Worm (Caenorhabditis elegans) whole organism, L2 larva: ENCODE measurements around the gene fem-1.

Source experiments
- Y55F3AM.14 ChIP-seq: fragments of 200-800 bp; sonication (Bioruptor generic); optimal IDR thresholded peaks from 2 replicates; lab custom pipeline; 2018; ENCODE audit warnings: mild to moderate bottlenecking, missing genetic modification characterization, missing compliant biosample characterization
- egl-27 ChIP-seq: sonication (generic microtip); optimal IDR thresholded peaks from 3 replicates; lab custom pipeline; 2017; ENCODE audit warnings: missing biosample characterization, missing genetic modification reagents, missing genetic modification characterization
- lin-13 ChIP-seq: fragments of 150-350 bp; optimal IDR thresholded peaks from 2 replicates; lab custom pipeline; 2014; ENCODE audit warnings: missing biosample characterization, missing genetic modification reagents, missing genetic modification characterization
- nhr-12 ChIP-seq: fragments of 150-350 bp; optimal IDR thresholded peaks from 2 replicates; lab custom pipeline; 2014; ENCODE audit warnings: missing biosample characterization, missing genetic modification characterization
- sma-3 ChIP-seq: sonication (generic microtip); optimal IDR thresholded peaks from 2 replicates; lab custom pipeline; 2016; ENCODE audit warnings: missing genetic modification reagents, missing genetic modification characterization, missing compliant biosample characterization
- unc-39 ChIP-seq: fragments of 150-350 bp; optimal IDR thresholded peaks from 2 replicates; lab custom pipeline; 2014; ENCODE audit warnings: missing biosample characterization, missing genetic modification characterization

- TF ChIP-seq nhr-12 (tag; lab: Kevin White, UChicago) (no peak), sma-3 (no peak), unc-39 (tag; lab: Kevin White, UChicago) (no peak), egl-27 (tag; lab: Kevin White, UChicago) (no peak), lin-13 (GFP tag; lab: Kevin White, UChicago) (no peak), Y55F3AM.14 (no peak)
These were observed 23.0 kb downstream of the fem-1 start for ce11 chrIV:5514789-5515188.
